Worm (Caenorhabditis elegans) whole organism, young adult: ENCODE measurements around the gene msp-57.

ENCODE experiments used
- F57C9.4 ChIP-seq: sonication (generic microtip); optimal IDR thresholded peaks from 2 replicates; lab custom pipeline; 2017; ENCODE audit warnings: mild to moderate bottlenecking, missing genetic modification characterization, missing compliant biosample characterization
- Y95B8A.8 ChIP-seq: fragments of 200-800 bp; sonication (Bioruptor generic); IDR thresholded peaks from 2 replicates; pipeline ENCODE4 v1.3.6; 2022; ENCODE audit warnings: missing genetic modification reagents, missing genetic modification characterization, missing compliant biosample characterization
- ccch-3 ChIP-seq: fragments of 200-800 bp; sonication (Bioruptor generic); optimal IDR thresholded peaks from 2 replicates; lab custom pipeline; 2018; ENCODE audit warnings: mild to moderate bottlenecking, missing genetic modification characterization, missing compliant biosample characterization
- efl-1 ChIP-seq: fragments of 150-350 bp; optimal IDR thresholded peaks from 2 replicates; lab custom pipeline; 2014; ENCODE audit warnings: missing biosample characterization, missing genetic modification reagents, missing genetic modification characterization
- nfya-1 ChIP-seq: sonication (generic microtip); optimal IDR thresholded peaks from 2 replicates; lab custom pipeline; 2017; ENCODE audit warnings: antibody characterized with exemption, missing compliant biosample characterization, missing genetic modification characterization, borderline replicate concordance; ENCODE audit not compliant: insufficient read depth

DNA sequence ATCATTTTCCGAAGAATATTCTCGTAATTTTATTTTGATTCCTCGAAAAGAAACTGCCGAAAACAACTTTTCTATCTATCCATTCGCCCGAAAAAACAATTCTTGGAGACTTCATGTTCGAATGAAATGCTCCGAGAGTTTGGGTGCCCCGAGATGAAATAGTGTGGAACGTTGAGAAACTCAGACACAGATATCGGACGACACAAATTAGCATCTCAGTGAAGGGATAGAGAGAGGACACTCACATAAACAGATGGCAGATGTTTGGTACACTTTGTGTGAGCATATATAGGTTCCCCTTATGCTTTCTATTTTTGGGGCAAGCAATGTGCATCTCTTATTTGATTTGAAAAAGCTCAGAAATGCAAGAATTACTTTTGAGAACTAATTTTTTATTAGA lies 16.5 kb downstream of the msp-57 start:
- no peak for TF ChIP-seq Y95B8A.8 (GFP tag; lab: Robert Waterston, UW)
- TF ChIP-seq efl-1 (GFP tag; lab: Kevin White, UChicago): no peak
- TF ChIP-seq ccch-3 (GFP tag; lab: Kevin White, UChicago): no peak
- TF ChIP-seq nfya-1: no peak
- TF ChIP-seq F57C9.4 (tag; lab: Kevin White, UChicago): no peak
